Worm (Caenorhabditis elegans): ENCODE data around the gene csn-6.

Gene csn-6

ce11 chrIV:13300591-13300990 is at the start of gene csn-6:
TSS of gene csn-6 (plus strand) at chrIV:13300824.
- TF ChIP-seq unc-62 (GFP tag; optimal IDR thresholded peaks at IDR 0.05), result no peak

ce11 chrIV:13252211-13252610 is 48.4 kb upstream of the csn-6 start, which contains the start of gene ttr-51:
TSS of gene ttr-51 (minus strand) at chrIV:13252311.
- TF ChIP-seq unc-62 (GFP tag; optimal IDR thresholded peaks at IDR 0.05), result no peak

ce11 chrIV:13253841-13254240 is 46.8 kb upstream of the csn-6 start, which contains the start of gene ttr-45:
TSS of gene ttr-45 (plus strand) at chrIV:13254225.
- TF ChIP-seq unc-62 (GFP tag; optimal IDR thresholded peaks at IDR 0.05), result no peak

DNA sequence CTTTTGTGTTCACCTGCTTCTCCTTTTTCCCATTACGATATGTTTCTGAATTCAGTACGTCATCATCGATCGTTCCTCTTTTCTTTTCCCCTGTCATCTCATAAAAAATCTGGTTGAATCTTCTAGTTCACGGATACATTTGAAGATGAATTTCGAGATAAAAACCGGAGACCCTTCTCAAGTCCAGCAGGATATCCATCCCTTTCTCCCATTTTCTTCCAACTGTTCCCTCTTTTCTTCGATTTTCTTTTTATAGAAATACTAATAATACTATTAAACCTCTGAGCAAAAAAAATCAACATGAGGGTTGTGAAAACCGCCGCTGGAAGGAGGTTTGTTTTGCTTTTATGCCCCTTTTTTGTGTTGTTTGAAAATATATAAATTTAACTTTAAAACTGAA is 44.7 kb upstream of the csn-6 start, which contains the start of gene bus-12:
Gene bus-12, plus strand, starts transcription at position 301 of the 400 bp plus-strand sequence.
- no peak for TF ChIP-seq unc-62 (GFP tag; optimal IDR thresholded peaks at IDR 0.05)

- TF ChIP-seq unc-62 (GFP tag; optimal IDR thresholded peaks at IDR 0.05), result no peak
Observed at ce11 chrIV:13258872-13259271, 41.8 kb upstream of the csn-6 start, which contains the start of gene JC8.16. TSS of gene JC8.16 (plus strand) at chrIV:13259172.

ce11 chrIV:13261778-13262177 is 38.8 kb upstream of the csn-6 start:
- TF ChIP-seq unc-62 (GFP tag; optimal IDR thresholded peaks at IDR 0.05), result no peak

DNA sequence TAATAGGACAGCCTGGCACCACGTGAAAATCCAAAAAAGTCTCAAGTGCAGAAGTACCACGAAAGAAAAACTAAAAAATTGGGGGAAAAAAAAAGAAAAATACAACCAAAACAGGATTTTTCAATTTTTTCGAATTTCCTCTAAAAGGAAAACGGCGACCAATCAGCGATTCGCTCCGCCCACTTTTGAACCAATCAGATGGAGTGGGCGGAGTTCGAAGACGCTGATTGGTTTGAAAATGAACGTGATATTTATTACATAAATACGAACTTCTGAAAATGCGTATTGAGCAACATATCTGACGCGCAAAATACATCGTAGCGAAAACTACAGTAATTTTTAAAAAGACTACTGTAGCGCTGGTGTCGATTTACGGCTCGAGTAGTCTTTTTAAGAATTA is 32.2 kb upstream of the csn-6 start:
- no peak for TF ChIP-seq unc-62 (GFP tag; optimal IDR thresholded peaks at IDR 0.05)

DNA sequence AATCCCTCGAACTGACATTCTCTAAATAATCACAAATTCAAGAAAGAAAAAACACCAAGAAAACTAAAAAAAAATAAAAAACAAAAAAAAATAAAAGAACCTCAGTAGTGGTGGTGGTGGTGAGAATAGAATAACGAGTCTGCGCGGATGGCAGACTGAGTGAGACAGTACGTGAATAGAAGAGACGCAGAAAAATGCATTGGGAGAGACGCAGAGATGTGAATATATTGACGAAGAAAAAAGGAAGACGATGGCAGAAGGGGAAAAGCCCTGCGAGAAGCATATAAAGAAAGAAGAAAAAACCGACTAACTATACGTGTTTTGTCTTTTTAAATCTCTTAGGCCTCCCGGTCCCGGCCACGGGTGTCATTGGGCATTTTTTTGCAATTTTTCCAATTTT is 28.1 kb upstream of the csn-6 start, which contains the start of gene unc-26:
Gene unc-26, minus strand, starts transcription at position 23 of the 400 bp plus-strand sequence.
- TF ChIP-seq unc-62 (GFP tag; optimal IDR thresholded peaks at IDR 0.05), result no peak

- no peak for TF ChIP-seq unc-62 (GFP tag; optimal IDR thresholded peaks at IDR 0.05)
Observed at ce11 chrIV:13282778-13283177, 17.8 kb upstream of the csn-6 start, which contains the start of gene cpsf-3. TSS of gene cpsf-3 (minus strand) at chrIV:13282878.

DNA sequence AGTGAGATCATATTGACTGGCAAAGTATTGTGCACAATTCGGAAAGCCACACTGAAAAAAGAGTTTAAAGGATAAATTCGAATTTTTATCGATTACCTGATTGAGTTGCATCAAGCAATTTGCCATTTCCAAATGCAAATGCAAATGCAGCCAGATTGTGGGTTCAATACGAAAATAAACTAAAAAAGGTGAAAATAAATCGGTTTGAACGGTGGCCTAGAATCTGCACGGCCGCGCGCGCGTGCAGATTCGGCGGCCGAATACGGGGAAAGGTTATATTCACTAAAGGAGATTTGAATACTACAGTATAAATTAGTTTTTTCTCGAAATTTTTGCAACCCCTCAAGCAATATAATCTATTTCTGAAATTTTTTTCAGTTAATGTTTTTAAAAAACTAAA is 11.3 kb upstream of the csn-6 start, which contains the start of gene Y67H2A.10:
Gene Y67H2A.10, minus strand, starts transcription at position 184 of the 400 bp plus-strand sequence.
- TF ChIP-seq unc-62 (GFP tag; optimal IDR thresholded peaks at IDR 0.05), result no peak

- no peak for TF ChIP-seq unc-62 (GFP tag; optimal IDR thresholded peaks at IDR 0.05)
Observed at ce11 chrIV:13290239-13290638, 10.4 kb upstream of the csn-6 start.

DNA sequence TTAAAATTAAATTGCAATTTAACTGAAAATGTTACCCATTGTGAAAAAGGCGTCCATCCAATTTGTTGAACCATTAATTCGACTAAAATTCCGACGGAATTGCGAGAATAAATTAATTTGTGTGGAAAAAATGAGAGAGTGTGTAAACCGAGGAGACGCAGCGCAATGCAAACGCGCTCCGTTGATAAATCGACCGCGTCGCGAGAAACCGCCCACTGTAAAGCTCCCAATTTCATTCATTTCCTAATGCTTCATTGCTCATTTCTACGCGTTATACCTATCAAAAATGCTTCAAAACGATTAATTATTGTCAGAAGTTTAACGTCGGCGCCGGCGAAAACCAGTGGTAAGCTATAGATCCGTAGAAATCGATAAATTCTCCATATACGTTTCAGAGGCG is 2.9 kb upstream of the csn-6 start, which contains the start of the genes Y67H2A.2 and micu-1:
Gene Y67H2A.2, minus strand, starts transcription at position 74 of the 400 bp plus-strand sequence.
Gene micu-1, plus strand, starts transcription at position 181 of the 400 bp plus-strand sequence.
- TF ChIP-seq unc-62 (GFP tag; optimal IDR thresholded peaks at IDR 0.05), result no peak

ce11 chrIV:13299648-13300047 is 976 bp upstream of the csn-6 start:
- TF ChIP-seq unc-62 (GFP tag; optimal IDR thresholded peaks at IDR 0.05), result no peak

DNA sequence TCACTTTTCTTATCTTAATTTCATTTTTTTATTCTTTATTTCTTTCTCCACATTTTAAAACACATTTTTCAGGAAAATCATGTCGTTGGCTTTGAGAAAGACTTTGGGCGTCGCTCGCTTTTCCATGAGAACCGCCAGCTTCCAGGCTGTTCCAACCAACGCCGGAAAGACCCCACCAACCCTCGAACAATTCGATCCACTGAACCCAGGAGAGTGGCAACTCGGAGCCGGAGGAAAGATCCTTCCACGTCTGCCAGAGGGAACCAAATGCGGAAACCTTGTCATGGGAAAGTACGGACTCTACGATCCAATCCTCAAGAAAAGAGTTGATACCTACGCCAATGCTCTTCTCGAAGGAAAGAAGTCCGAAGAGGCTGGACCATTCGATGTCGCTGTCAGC is 515 bp upstream of the csn-6 start, which contains the start of gene kdp-1:
Gene kdp-1, plus strand, starts transcription at position 80 of the 400 bp plus-strand sequence.
- TF ChIP-seq unc-62 (GFP tag; optimal IDR thresholded peaks at IDR 0.05), result no peak

ce11 chrIV:13303442-13303841 is 2.8 kb downstream of the csn-6 start, which contains the start of gene Y67H2A.7:
TSS of gene Y67H2A.7 (plus strand) at chrIV:13303742.
- no peak for TF ChIP-seq unc-62 (GFP tag; optimal IDR thresholded peaks at IDR 0.05)

- no peak for TF ChIP-seq unc-62 (GFP tag; optimal IDR thresholded peaks at IDR 0.05)
Observed at ce11 chrIV:13304786-13305185, 4.2 kb downstream of the csn-6 start.

DNA sequence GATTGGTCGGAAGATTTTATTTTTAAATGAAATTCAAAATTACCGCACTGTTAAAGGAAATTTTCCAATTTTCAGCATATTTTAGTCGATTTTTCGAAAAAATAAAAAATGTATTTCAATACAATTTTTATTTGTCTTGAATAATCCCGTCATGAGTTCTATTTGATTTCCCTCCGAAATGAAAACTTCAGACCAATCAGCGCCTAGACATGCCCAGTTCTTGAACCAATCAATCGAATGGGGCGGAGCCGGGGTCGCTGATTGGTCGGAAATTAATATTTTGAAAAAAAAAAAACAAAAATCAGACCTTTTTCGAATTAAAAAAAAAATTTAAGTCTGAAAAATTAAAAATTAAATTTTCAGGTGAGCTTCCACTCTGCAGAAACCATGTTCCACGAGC is 9.0 kb downstream of the csn-6 start:
- TF ChIP-seq unc-62 (GFP tag; optimal IDR thresholded peaks at IDR 0.05), result no peak
